Worm (Caenorhabditis elegans): ENCODE data around the gene ZC373.3.

The ZC373.3 gene

ce11 chrX:10095145-10095544, 34.8 kb downstream of the ZC373.3 start, which contains the start of gene flp-2:
Gene flp-2 (minus strand): TSS chrX:10095245.
- TF ChIP-seq unc-39 (tag; optimal IDR thresholded peaks at IDR 0.05) (no peak), nhr-42 (GFP tag; IDR thresholded peaks at IDR 0.05) (no peak), mep-1 (tag; optimal IDR thresholded peaks at IDR 0.05) (no peak), D1046.2 (GFP tag; IDR thresholded peaks at IDR 0.05) (no peak), pha-4 (GFP tag; IDR thresholded peaks at IDR 0.05) (no peak), pha-4 (tag; optimal IDR thresholded peaks at IDR 0.05) (no peak), lir-3 (tag; optimal IDR thresholded peaks at IDR 0.05) (no peak), daf-12 (tag; optimal IDR thresholded peaks at IDR 0.05) (no peak), egl-43 (GFP tag; IDR thresholded peaks at IDR 0.05) (no peak), ztf-11 (tag; optimal IDR thresholded peaks at IDR 0.05) (no peak), zfp-2 (tag; optimal IDR thresholded peaks at IDR 0.05) (no peak), snpc-4 (tag; optimal IDR thresholded peaks at IDR 0.05) (no peak), F10B5.3 (tag; optimal IDR thresholded peaks at IDR 0.05) (no peak), arid-1 (GFP tag; conservative IDR thresholded peaks at IDR 0.05) (no peak), lin-1 (GFP tag; IDR thresholded peaks at IDR 0.05) (no peak), unc-62 (GFP tag; optimal IDR thresholded peaks at IDR 0.05 in 1 of 2) (no peak), unc-62 (tag; optimal IDR thresholded peaks at IDR 0.05) (no peak), hmg-1.1 (GFP tag; IDR thresholded peaks at IDR 0.05) (no peak), nhr-77 (tag; optimal IDR thresholded peaks at IDR 0.05) (no peak), gei-8 (GFP tag; optimal IDR thresholded peaks at IDR 0.05) (no peak), madf-9 (GFP tag; conservative IDR thresholded peaks at IDR 0.05) (no peak), ztf-7 (tag; optimal IDR thresholded peaks at IDR 0.05) (no peak)

Data from whole organism, L4 larva.